Fruit fly (Drosophila melanogaster) whole organism, embryonic: Measurements from ENCODE around the gene CG14269.

Experiments
- CG10209 ChIP-seq: fragments of 200-800 bp; sonication (Bioruptor generic); optimal IDR thresholded peaks from 3 replicates; lab custom pipeline; 2017; ENCODE audit warnings: missing biosample characterization, mild to moderate bottlenecking, missing genetic modification characterization, missing genetic modification reagents
- CG10959 ChIP-seq: fragments of 200-800 bp; sonication (Bioruptor generic); IDR thresholded peaks from 2 replicates; pipeline ENCODE4 v1.3.6; 2022; ENCODE audit warnings: missing biosample characterization, missing genetic modification characterization
- CG11085 ChIP-seq: fragments of 200-800 bp; sonication (Bioruptor generic); IDR thresholded peaks from 2 replicates; pipeline ENCODE4 v1.3.6; 2022; ENCODE audit warnings: missing biosample characterization, missing genetic modification characterization
- CG11093 ChIP-seq: fragments of 200-800 bp; sonication (Bioruptor generic); IDR thresholded peaks from 3 replicates; pipeline ENCODE4 v1.3.6; 2022; ENCODE audit warnings: missing biosample characterization, missing genetic modification characterization
- CG11247 ChIP-seq: fragments of 200-800 bp; sonication (Bioruptor generic); IDR thresholded peaks from 2 replicates; pipeline ENCODE4 v1.3.6; 2022; ENCODE audit warnings: missing biosample characterization, missing genetic modification characterization
- CG1529 ChIP-seq: fragments of 200-800 bp; sonication (Bioruptor generic); optimal IDR thresholded peaks from 3 replicates; lab custom pipeline; 2018; ENCODE audit warnings: missing biosample characterization, missing genetic modification characterization
- CG16813 ChIP-seq: fragments of 200-800 bp; sonication (Bioruptor generic); IDR thresholded peaks from 3 replicates; pipeline ENCODE4 v1.3.6; 2022; ENCODE audit warnings: missing biosample characterization, missing genetic modification characterization; ENCODE audit not compliant: partially characterized antibody
- CG17186 ChIP-seq: fragments of 200-800 bp; sonication (Bioruptor generic); optimal IDR thresholded peaks from 3 replicates; lab custom pipeline; 2017; ENCODE audit warnings: missing biosample characterization, missing genetic modification reagents, missing genetic modification characterization
- CG2129 ChIP-seq: fragments of 200-800 bp; sonication (Bioruptor generic); IDR thresholded peaks from 2 replicates; pipeline ENCODE4 v1.3.6; 2022; ENCODE audit warnings: missing biosample characterization, missing genetic modification characterization; ENCODE audit not compliant: partially characterized antibody
- CG2199 ChIP-seq: fragments of 200-800 bp; sonication (Bioruptor generic); IDR thresholded peaks from 3 replicates; pipeline ENCODE4 v1.3.6; 2022; ENCODE audit warnings: missing biosample characterization, missing genetic modification characterization
- CG32767 ChIP-seq: fragments of 200-800 bp; sonication (Bioruptor generic); IDR thresholded peaks from 2 replicates; pipeline ENCODE4 v1.3.6; 2022; ENCODE audit warnings: missing biosample characterization, missing genetic modification characterization
- CG3995 ChIP-seq: fragments of 200-800 bp; sonication (Bioruptor generic); optimal IDR thresholded peaks from 3 replicates; lab custom pipeline; 2016; ENCODE audit warnings: missing biosample characterization, missing genetic modification characterization
- CG4617 ChIP-seq: fragments of 200-800 bp; sonication (Bioruptor generic); optimal IDR thresholded peaks from 3 replicates; lab custom pipeline; 2016; ENCODE audit warnings: missing biosample characterization, missing genetic modification characterization, borderline replicate concordance
- CG6791 ChIP-seq: fragments of 200-800 bp; sonication (Bioruptor generic); IDR thresholded peaks from 3 replicates; pipeline ENCODE4 v1.3.6; 2022; ENCODE audit warnings: missing biosample characterization, missing genetic modification characterization; ENCODE audit not compliant: partially characterized antibody
- CG7745 ChIP-seq: fragments of 200-800 bp; sonication (Bioruptor generic); optimal IDR thresholded peaks from 2 replicates; lab custom pipeline; 2018; ENCODE audit warnings: missing biosample characterization, mild to moderate bottlenecking, missing genetic modification characterization, moderate library complexity
- CTCF ChIP-seq: fragments of 200-800 bp; sonication (Bioruptor generic); optimal IDR thresholded peaks from 2 replicates; lab custom pipeline; 2017; ENCODE audit warnings: missing biosample characterization, mild to moderate bottlenecking, missing genetic modification characterization, moderate library complexity
- CkIIα-i1 ChIP-seq: fragments of 200-800 bp; sonication (Bioruptor generic); IDR thresholded peaks from 2 replicates; pipeline ENCODE4 v1.3.6; 2022; ENCODE audit warnings: missing biosample characterization, missing genetic modification characterization
- Dip3 ChIP-seq: fragments of 200-800 bp; sonication (Bioruptor generic); optimal IDR thresholded peaks from 3 replicates; lab custom pipeline; 2016; ENCODE audit warnings: missing biosample characterization, missing genetic modification characterization
- Dp ChIP-seq: fragments of 200-800 bp; sonication (Bioruptor generic); optimal IDR thresholded peaks from 2 replicates; lab custom pipeline; 2018; ENCODE audit warnings: missing biosample characterization, mild to moderate bottlenecking, missing genetic modification characterization, moderate library complexity
- Fer1 ChIP-seq: fragments of 200-800 bp; sonication (Bioruptor generic); optimal IDR thresholded peaks from 2 replicates; lab custom pipeline; 2017; ENCODE audit warnings: missing biosample characterization, mild to moderate bottlenecking, missing genetic modification characterization
- H15 ChIP-seq: fragments of 200-800 bp; sonication (Bioruptor generic); IDR thresholded peaks from 3 replicates; pipeline ENCODE4 v1.3.6; 2022; ENCODE audit warnings: missing biosample characterization, missing genetic modification characterization
- HLH4C ChIP-seq: fragments of 200-800 bp; sonication (Bioruptor generic); IDR thresholded peaks from 3 replicates; pipeline ENCODE4 v1.3.6; 2022; ENCODE audit warnings: missing biosample characterization, missing genetic modification characterization; ENCODE audit not compliant: partially characterized antibody
- Hey ChIP-seq: fragments of 200-800 bp; sonication (Bioruptor generic); optimal IDR thresholded peaks from 3 replicates; lab custom pipeline; 2018; ENCODE audit warnings: missing biosample characterization, mild to moderate bottlenecking, missing genetic modification characterization
- Med ChIP-seq: fragments of 200-800 bp; sonication (Bioruptor generic); peaks from one replicate; lab custom pipeline; 2016; ENCODE audit warnings: missing biosample characterization, missing genetic modification characterization, mild to moderate bottlenecking, inconsistent platforms, moderate library complexity
- Mrtf ChIP-seq: fragments of 200-800 bp; sonication (Bioruptor generic); IDR thresholded peaks from 3 replicates; pipeline ENCODE4 v1.3.6; 2022; ENCODE audit warnings: missing biosample characterization, missing genetic modification characterization
- Six4 ChIP-seq: fragments of 200-800 bp; sonication (Bioruptor generic); optimal IDR thresholded peaks from 2 replicates; lab custom pipeline; 2016; ENCODE audit warnings: missing biosample characterization, missing genetic modification characterization
- YL-1 ChIP-seq: fragments of 200-800 bp; sonication (Bioruptor generic); optimal IDR thresholded peaks from 3 replicates; lab custom pipeline; 2017; ENCODE audit warnings: missing biosample characterization, mild to moderate bottlenecking, missing genetic modification characterization
- abd-A ChIP-seq: fragments of 200-800 bp; sonication (Bioruptor generic); optimal IDR thresholded peaks from 3 replicates; lab custom pipeline; 2019; ENCODE audit warnings: missing biosample characterization, mild to moderate bottlenecking, missing genetic modification characterization, moderate library complexity
- ato ChIP-seq: fragments of 200-800 bp; sonication (Bioruptor generic); IDR thresholded peaks from 2 replicates; pipeline ENCODE4 v1.3.6; 2022; ENCODE audit warnings: missing biosample characterization, missing genetic modification characterization; ENCODE audit not compliant: partially characterized antibody
- bcd ChIP-seq: fragments of 200-800 bp; sonication (Bioruptor generic); optimal IDR thresholded peaks from 2 replicates; lab custom pipeline; 2017; ENCODE audit warnings: missing biosample characterization, mild to moderate bottlenecking, missing genetic modification characterization
- bsh ChIP-seq, 2 experiments: fragments of 200-800 bp; sonication (Bioruptor generic); optimal IDR thresholded peaks; 2 replicates each; lab custom pipeline; 2017 to 2018; ENCODE audit warnings: mild to moderate bottlenecking in 2 of 2, missing biosample characterization in 2 of 2, missing genetic modification characterization in 2 of 2, moderate library complexity in 1 of 2
- cato ChIP-seq: fragments of 200-800 bp; sonication (Bioruptor generic); optimal IDR thresholded peaks from 2 replicates; lab custom pipeline; 2016; ENCODE audit warnings: missing biosample characterization, missing genetic modification characterization, borderline replicate concordance
- corto ChIP-seq: fragments of 200-800 bp; sonication (Bioruptor generic); optimal IDR thresholded peaks from 2 replicates; lab custom pipeline; 2016; ENCODE audit warnings: missing biosample characterization, mild to moderate bottlenecking, missing genetic modification characterization, moderate library complexity
- disco-r ChIP-seq: fragments of 200-800 bp; sonication (Bioruptor generic); optimal IDR thresholded peaks from 2 replicates; lab custom pipeline; 2016; ENCODE audit warnings: missing biosample characterization, missing genetic modification characterization
- dmrt11E ChIP-seq: fragments of 200-800 bp; sonication (Bioruptor generic); optimal IDR thresholded peaks from 3 replicates; lab custom pipeline; 2018; ENCODE audit warnings: missing biosample characterization, mild to moderate bottlenecking, missing genetic modification characterization, moderate library complexity
- ems ChIP-seq: fragments of 200-800 bp; sonication (Bioruptor generic); optimal IDR thresholded peaks from 3 replicates; lab custom pipeline; 2016; ENCODE audit warnings: missing biosample characterization, missing genetic modification characterization
- gt ChIP-seq: fragments of 200-800 bp; sonication (Bioruptor generic); IDR thresholded peaks from 2 replicates; pipeline ENCODE4 v1.3.6; 2022; ENCODE audit warnings: missing biosample characterization, missing genetic modification characterization
- inv ChIP-seq: fragments of 200-800 bp; sonication (Bioruptor generic); IDR thresholded peaks from 2 replicates; pipeline ENCODE4 v1.3.6; 2022; ENCODE audit warnings: missing biosample characterization, missing genetic modification characterization; ENCODE audit not compliant: partially characterized antibody
- kay ChIP-seq: fragments of 200-800 bp; sonication (Bioruptor generic); optimal IDR thresholded peaks from 2 replicates; lab custom pipeline; 2016; ENCODE audit warnings: missing biosample characterization, missing genetic modification characterization
- oc ChIP-seq: fragments of 200-800 bp; sonication (Bioruptor generic); optimal IDR thresholded peaks from 2 replicates; lab custom pipeline; 2018; ENCODE audit warnings: missing biosample characterization, mild to moderate bottlenecking, missing genetic modification characterization, moderate library complexity
- pan ChIP-seq, 4 experiments: fragments of >200 bp in 3 of 4; fragments of 200-800 bp in 1 of 4; sonication (Bioruptor generic) in 1 of 4; optimal IDR thresholded peaks in 3 of 4; IDR thresholded peaks in 1 of 4; 2 replicates each; pipeline versions ENCODE4 v1.3.6 to Lab custom; 2017 to 2022; ENCODE audit warnings: missing biosample characterization in 2 of 4, missing genetic modification characterization in 2 of 4, mixed read lengths in 1 of 4
- pb ChIP-seq: fragments of 200-800 bp; sonication (Bioruptor generic); optimal IDR thresholded peaks from 3 replicates; lab custom pipeline; 2016; ENCODE audit warnings: missing biosample characterization, missing genetic modification characterization
- pita ChIP-seq: fragments of 200-800 bp; sonication (Bioruptor generic); optimal IDR thresholded peaks from 2 replicates; lab custom pipeline; 2017; ENCODE audit warnings: missing biosample characterization, mild to moderate bottlenecking, missing genetic modification characterization
- repo ChIP-seq: fragments of 200-800 bp; sonication (Bioruptor generic); optimal IDR thresholded peaks from 2 replicates; lab custom pipeline; 2016; ENCODE audit warnings: missing biosample characterization, missing genetic modification characterization
- sc ChIP-seq, 3 experiments: fragments of >200 bp in 2 of 3; fragments of 200-800 bp in 1 of 3; sonication (Bioruptor generic) in 1 of 3; optimal IDR thresholded peaks; 2 replicates in 2 of 3; 3 replicates in 1 of 3; lab custom pipeline; 2017; ENCODE audit warnings: mild to moderate bottlenecking in 1 of 3, missing biosample characterization in 1 of 3, missing genetic modification characterization in 1 of 3, missing genetic modification reagents in 1 of 3
- sim ChIP-seq: fragments of 200-800 bp; sonication (Bioruptor generic); IDR thresholded peaks from 2 replicates; pipeline ENCODE4 v1.3.6; 2022; ENCODE audit warnings: missing biosample characterization, missing genetic modification characterization
- tgo ChIP-seq: fragments of 200-800 bp; sonication (Bioruptor generic); IDR thresholded peaks from 3 replicates; pipeline ENCODE4 v1.3.6; 2022; ENCODE audit warnings: missing biosample characterization, missing genetic modification characterization
- tio ChIP-seq: fragments of 200-800 bp; sonication (Bioruptor generic); optimal IDR thresholded peaks from 2 replicates; lab custom pipeline; 2017; ENCODE audit warnings: missing biosample characterization, missing genetic modification characterization, inconsistent platforms
- tup ChIP-seq: fragments of 200-800 bp; sonication (Bioruptor generic); optimal IDR thresholded peaks from 2 replicates; lab custom pipeline; 2016; ENCODE audit warnings: missing biosample characterization, mild to moderate bottlenecking, missing genetic modification characterization, moderate library complexity
- z ChIP-seq: fragments of 200-800 bp; sonication (Bioruptor generic); IDR thresholded peaks from 3 replicates; pipeline ENCODE4 v1.3.6; 2022; ENCODE audit warnings: missing biosample characterization, missing genetic modification characterization

CG14269 gene

dm6 chrX:3432928-3433327 is 2.7 kb downstream of the CG14269 start (continued):
- TF ChIP-seq tgo (GFP tag; lab: Robert Waterston, UW): peak; percentile 53; the same call in 2 of the 3 replicates
- 0 out of 3 replicates have a peak, but pooled peaks have one; percentile 7 for TF ChIP-seq z
- no peak for TF ChIP-seq tup
- TF ChIP-seq CG2129: no peak
- TF ChIP-seq cato (GFP tag; lab: Kevin White, UChicago): no peak
- peak; percentile 8 for TF ChIP-seq Fer1 (GFP tag; lab: Kevin White, UChicago)
- no peak for TF ChIP-seq CG1529
- TF ChIP-seq CG32767 (GFP tag; lab: Robert Waterston, UW): no peak
- TF ChIP-seq HLH4C (GFP tag; lab: Robert Waterston, UW): no peak
- peak; percentile 89 for TF ChIP-seq Med
- TF ChIP-seq abd-A (tag; lab: Kevin White, UChicago): no peak
- TF ChIP-seq CTCF (GFP tag; lab: Kevin White, UChicago): no peak
- TF ChIP-seq CG10959 (GFP tag; lab: Robert Waterston, UW): no peak
- no peak for TF ChIP-seq Hey (tag; lab: Kevin White, UChicago)
- TF ChIP-seq CG10209 (GFP tag; lab: Kevin White, UChicago): peak; percentile 24
- no peak for TF ChIP-seq CG11085 (GFP tag; lab: Robert Waterston, UW)
- no peak for TF ChIP-seq bcd (GFP tag; lab: Kevin White, UChicago)
- TF ChIP-seq ems: no peak
- no peak for TF ChIP-seq Six4 (GFP tag; lab: Kevin White, UChicago)
- TF ChIP-seq dmrt11E: no peak
- TF ChIP-seq CG11247 (GFP tag; lab: Robert Waterston, UW): no peak
- no peak for TF ChIP-seq inv (GFP tag; lab: Robert Waterston, UW)
- TF ChIP-seq Dip3: peak; percentile 29
- TF ChIP-seq pan (optimal IDR thresholded peaks at IDR 0.05; lab: Kevin White, UChicago): no peak
- peak in 1 of 2 experiments; percentile 75 for TF ChIP-seq pan (GFP tag; optimal IDR thresholded peaks at IDR 0.05 in 1 of 2, IDR thresholded peaks at IDR 0.05 in 1 of 2)
- peak; percentile 26 for TF ChIP-seq kay (GFP tag; lab: Kevin White, UChicago)
- no peak for TF ChIP-seq Mrtf
- peak in 1 of 2 experiments; percentile 19 for TF ChIP-seq bsh (GFP tag; optimal IDR thresholded peaks at IDR 0.05; lab: Kevin White, UChicago)
- TF ChIP-seq CG2199 (GFP tag; lab: Robert Waterston, UW): no peak
- TF ChIP-seq tio (GFP tag; lab: Kevin White, UChicago): peak; percentile 20
- TF ChIP-seq CG11093 (GFP tag; lab: Robert Waterston, UW): 0 out of 3 replicates have a peak, but pooled peaks have one; percentile 46
- no peak for TF ChIP-seq Dp (GFP tag; lab: Kevin White, UChicago)
- no peak for TF ChIP-seq CkIIα-i1 (GFP tag; lab: Robert Waterston, UW)
- TF ChIP-seq pb (GFP tag; lab: Kevin White, UChicago): peak; percentile 43
- no peak for TF ChIP-seq CG4617 (GFP tag; lab: Kevin White, UChicago)
- no peak for TF ChIP-seq sim
- no peak for TF ChIP-seq CG6791 (GFP tag; lab: Robert Waterston, UW)
- TF ChIP-seq YL-1 (GFP tag; lab: Kevin White, UChicago): no peak
- TF ChIP-seq disco-r (GFP tag; lab: Kevin White, UChicago): no peak
- TF ChIP-seq CG16813: no peak
- no peak for TF ChIP-seq ato (GFP tag; lab: Robert Waterston, UW)
- no peak for TF ChIP-seq sc (optimal IDR thresholded peaks at IDR 0.05; lab: Kevin White, UChicago)
- TF ChIP-seq sc (GFP tag; optimal IDR thresholded peaks at IDR 0.05; lab: Kevin White, UChicago): no peak
- no peak for TF ChIP-seq gt
- no peak for TF ChIP-seq pita (GFP tag; lab: Kevin White, UChicago)
- TF ChIP-seq CG17186 (GFP tag; lab: Kevin White, UChicago): no peak
- no peak for TF ChIP-seq CG3995 (GFP tag; lab: Kevin White, UChicago)
- no peak for TF ChIP-seq repo (GFP tag; lab: Kevin White, UChicago)
- TF ChIP-seq CG7745: no peak
- no peak for TF ChIP-seq H15 (GFP tag; lab: Robert Waterston, UW)
- TF ChIP-seq corto (GFP tag; lab: Kevin White, UChicago): no peak
- TF ChIP-seq oc (tag; lab: Kevin White, UChicago): no peak
